Fruit fly (Drosophila melanogaster) whole organism, prepupa: ENCODE results near the gene Slh.
A peak's percentile ranks its signal among the peaks of the same experiment; 100 is the strongest.

Source experiments
- Blimp-1 ChIP-seq: fragments of 200-800 bp; sonication (Bioruptor generic); optimal IDR thresholded peaks from 3 replicates; lab custom pipeline; 2017; ENCODE audit warnings: missing biosample characterization, missing genetic modification characterization, mild to moderate bottlenecking, moderate library complexity, missing genetic modification reagents
- CG10631 ChIP-seq: fragments of 200-800 bp; sonication (Bioruptor generic); optimal IDR thresholded peaks from 2 replicates; lab custom pipeline; 2016; ENCODE audit warnings: missing biosample characterization, missing genetic modification characterization
- CG10669 ChIP-seq: fragments of 200-800 bp; sonication (Bioruptor generic); optimal IDR thresholded peaks from 3 replicates; lab custom pipeline; 2018; ENCODE audit warnings: missing biosample characterization, mild to moderate bottlenecking, missing genetic modification characterization, moderate library complexity
- CG11294 ChIP-seq: fragments of 200-800 bp; sonication (Bioruptor generic); IDR thresholded peaks from 2 replicates; pipeline ENCODE4 v1.3.6; 2022; ENCODE audit warnings: missing biosample characterization, missing genetic modification characterization
- CG11762 ChIP-seq: fragments of 200-800 bp; sonication (Bioruptor generic); optimal IDR thresholded peaks from 3 replicates; lab custom pipeline; 2016; ENCODE audit warnings: missing biosample characterization, missing genetic modification characterization; ENCODE audit not compliant: insufficient read depth
- CG15336 ChIP-seq: fragments of 200-800 bp; sonication (Bioruptor generic); IDR thresholded peaks from 2 replicates; pipeline ENCODE4 v1.3.6; 2022; ENCODE audit warnings: missing biosample characterization, missing genetic modification characterization
- CG1621 ChIP-seq: fragments of 200-800 bp; sonication (Bioruptor generic); optimal IDR thresholded peaks from 3 replicates; lab custom pipeline; 2018; ENCODE audit warnings: missing biosample characterization, mild to moderate bottlenecking, missing genetic modification characterization
- CG16779 ChIP-seq: fragments of 200-800 bp; sonication (Bioruptor generic); optimal IDR thresholded peaks from 3 replicates; lab custom pipeline; 2017; ENCODE audit warnings: missing biosample characterization, mild to moderate bottlenecking, missing genetic modification characterization
- CG3032 ChIP-seq: fragments of 200-800 bp; optimal IDR thresholded peaks from 2 replicates; lab custom pipeline; 2019; ENCODE audit warnings: missing biosample characterization, mild to moderate bottlenecking, missing genetic modification characterization, moderate library complexity
- CG31627 ChIP-seq: fragments of 200-800 bp; sonication (Bioruptor generic); optimal IDR thresholded peaks from 3 replicates; lab custom pipeline; 2016; ENCODE audit warnings: missing biosample characterization, missing genetic modification characterization
- CG34406 ChIP-seq: fragments of 200-800 bp; sonication (Bioruptor generic); optimal IDR thresholded peaks from 3 replicates; lab custom pipeline; 2016; ENCODE audit warnings: missing biosample characterization, missing genetic modification characterization
- CG4318 ChIP-seq: fragments of 200-800 bp; sonication (Bioruptor generic); optimal IDR thresholded peaks from 3 replicates; lab custom pipeline; 2017; ENCODE audit warnings: missing biosample characterization, mild to moderate bottlenecking, missing genetic modification characterization
- CG6163 ChIP-seq: fragments of 200-800 bp; sonication (Bioruptor generic); IDR thresholded peaks from 3 replicates; pipeline ENCODE4 v1.3.6; 2022; ENCODE audit warnings: missing biosample characterization, missing genetic modification characterization
- CG6276 ChIP-seq: fragments of 200-800 bp; sonication (Bioruptor generic); optimal IDR thresholded peaks from 2 replicates; lab custom pipeline; 2017; ENCODE audit warnings: missing biosample characterization, mild to moderate bottlenecking, missing genetic modification characterization
- CG6792 ChIP-seq: fragments of 200-800 bp; sonication (Bioruptor generic); optimal IDR thresholded peaks from 3 replicates; lab custom pipeline; 2016; ENCODE audit warnings: missing biosample characterization, missing genetic modification characterization
- CG6808 ChIP-seq: fragments of 200-800 bp; sonication (Bioruptor generic); optimal IDR thresholded peaks from 3 replicates; lab custom pipeline; 2017; ENCODE audit warnings: missing biosample characterization, missing genetic modification characterization, mild to moderate bottlenecking, moderate library complexity, missing genetic modification reagents
- CG6854 ChIP-seq: fragments of 200-800 bp; sonication (Bioruptor generic); optimal IDR thresholded peaks from 2 replicates; lab custom pipeline; 2017; ENCODE audit warnings: missing biosample characterization, mild to moderate bottlenecking, missing genetic modification characterization
- CG8119 ChIP-seq: fragments of 200-800 bp; sonication (Bioruptor generic); IDR thresholded peaks from 3 replicates; pipeline ENCODE4 v1.3.6; 2022; ENCODE audit warnings: missing biosample characterization, missing genetic modification characterization
- CG8319 ChIP-seq: fragments of 200-800 bp; sonication (Bioruptor generic); optimal IDR thresholded peaks from 3 replicates; lab custom pipeline; 2016; ENCODE audit warnings: missing biosample characterization, missing genetic modification characterization
- CG9139 ChIP-seq: fragments of 200-800 bp; sonication (Bioruptor generic); optimal IDR thresholded peaks from 3 replicates; lab custom pipeline; 2017; ENCODE audit warnings: missing biosample characterization, mild to moderate bottlenecking, missing genetic modification characterization
- Eip78C ChIP-seq: fragments of 200-800 bp; sonication (Bioruptor generic); peaks from one replicate; lab custom pipeline; 2016; ENCODE audit warnings: missing biosample characterization, missing genetic modification characterization
- Ets21C ChIP-seq: fragments of 200-800 bp; sonication (Bioruptor generic); optimal IDR thresholded peaks from 3 replicates; lab custom pipeline; 2016; ENCODE audit warnings: missing biosample characterization, missing genetic modification characterization
- Ets96B ChIP-seq: fragments of 200-800 bp; optimal IDR thresholded peaks from 2 replicates; lab custom pipeline; 2019; ENCODE audit warnings: missing biosample characterization, mild to moderate bottlenecking, missing genetic modification characterization, moderate library complexity
- Gug ChIP-seq: fragments of 200-800 bp; sonication (Bioruptor generic); IDR thresholded peaks from 2 replicates; pipeline ENCODE4 v1.3.6; 2022; ENCODE audit warnings: missing biosample characterization, missing genetic modification characterization
- Hr39 ChIP-seq: fragments of 200-800 bp; sonication (Bioruptor generic); optimal IDR thresholded peaks from 2 replicates; lab custom pipeline; 2016; ENCODE audit warnings: missing biosample characterization, missing genetic modification characterization
- Hr4 ChIP-seq: fragments of 200-800 bp; sonication (Bioruptor generic); optimal IDR thresholded peaks from 3 replicates; lab custom pipeline; 2016; ENCODE audit warnings: missing biosample characterization, missing genetic modification characterization
- Lpt ChIP-seq: fragments of 200-800 bp; sonication (Bioruptor generic); optimal IDR thresholded peaks from 3 replicates; lab custom pipeline; 2016; ENCODE audit warnings: missing biosample characterization, missing genetic modification characterization
- Met ChIP-seq: fragments of 200-800 bp; sonication (Bioruptor generic); optimal IDR thresholded peaks from 3 replicates; lab custom pipeline; 2016; ENCODE audit warnings: missing biosample characterization, missing genetic modification characterization
- Smox ChIP-seq: fragments of 200-800 bp; sonication (Bioruptor generic); optimal IDR thresholded peaks from 3 replicates; lab custom pipeline; 2016; ENCODE audit warnings: missing biosample characterization, missing genetic modification characterization
- Sox102F ChIP-seq: fragments of 200-800 bp; sonication (Bioruptor generic); optimal IDR thresholded peaks from 2 replicates; lab custom pipeline; 2016; ENCODE audit warnings: missing biosample characterization, mild to moderate bottlenecking, missing genetic modification characterization
- Sox14 ChIP-seq: fragments of 200-800 bp; sonication (Bioruptor generic); optimal IDR thresholded peaks from 3 replicates; lab custom pipeline; 2016; ENCODE audit warnings: missing biosample characterization, missing genetic modification characterization
- Sox15 ChIP-seq: fragments of 200-800 bp; sonication (Bioruptor generic); optimal IDR thresholded peaks from 3 replicates; lab custom pipeline; 2016; ENCODE audit warnings: missing biosample characterization, missing genetic modification characterization
- achi ChIP-seq: fragments of 200-800 bp; sonication (Bioruptor generic); optimal IDR thresholded peaks from 3 replicates; lab custom pipeline; 2016; ENCODE audit warnings: missing biosample characterization, missing genetic modification characterization
- acj6 ChIP-seq: fragments of 200-800 bp; sonication (Bioruptor generic); optimal IDR thresholded peaks from 3 replicates; lab custom pipeline; 2016; ENCODE audit warnings: missing biosample characterization, missing genetic modification characterization
- cyc ChIP-seq: fragments of 200-800 bp; sonication (Bioruptor generic); optimal IDR thresholded peaks from 3 replicates; lab custom pipeline; 2016; ENCODE audit warnings: missing biosample characterization, missing genetic modification characterization
- dac ChIP-seq: fragments of 200-800 bp; sonication (Bioruptor generic); optimal IDR thresholded peaks from 2 replicates; lab custom pipeline; 2017; ENCODE audit warnings: missing biosample characterization, mild to moderate bottlenecking, missing genetic modification characterization
- eg ChIP-seq: fragments of 200-800 bp; sonication (Bioruptor generic); IDR thresholded peaks from 3 replicates; pipeline ENCODE4 v1.3.6; 2022; ENCODE audit warnings: missing biosample characterization, missing genetic modification characterization
- esn ChIP-seq: fragments of 200-800 bp; sonication (Bioruptor generic); optimal IDR thresholded peaks from 2 replicates; lab custom pipeline; 2016; ENCODE audit warnings: missing biosample characterization, mild to moderate bottlenecking, missing genetic modification characterization, moderate library complexity
- fd59A ChIP-seq: fragments of 200-800 bp; sonication (Bioruptor generic); optimal IDR thresholded peaks from 2 replicates; lab custom pipeline; 2017; ENCODE audit warnings: missing biosample characterization, mild to moderate bottlenecking, missing genetic modification characterization, missing genetic modification reagents
- fd85E ChIP-seq: fragments of 200-800 bp; sonication (Bioruptor generic); optimal IDR thresholded peaks from 3 replicates; lab custom pipeline; 2016; ENCODE audit warnings: missing biosample characterization, missing genetic modification characterization
- fkh ChIP-seq: fragments of 200-800 bp; sonication (Bioruptor generic); optimal IDR thresholded peaks from 3 replicates; lab custom pipeline; 2017; ENCODE audit warnings: missing biosample characterization, mild to moderate bottlenecking, missing genetic modification characterization, moderate library complexity
- lz ChIP-seq: fragments of 200-800 bp; sonication (Bioruptor generic); optimal IDR thresholded peaks from 3 replicates; lab custom pipeline; 2016; ENCODE audit warnings: missing biosample characterization, missing genetic modification characterization
- net ChIP-seq: fragments of 200-800 bp; sonication (Bioruptor generic); optimal IDR thresholded peaks from 3 replicates; lab custom pipeline; 2016; ENCODE audit warnings: missing biosample characterization, missing genetic modification characterization
- pdm3 ChIP-seq: fragments of 200-800 bp; sonication (Bioruptor generic); optimal IDR thresholded peaks from 3 replicates; lab custom pipeline; 2016; ENCODE audit warnings: missing biosample characterization, missing genetic modification characterization
- salr ChIP-seq, 2 experiments: fragments of 200-800 bp; sonication (Bioruptor generic); optimal IDR thresholded peaks; 3 replicates each; lab custom pipeline; 2016 to 2018; ENCODE audit warnings: missing biosample characterization in 2 of 2, missing genetic modification characterization in 2 of 2, mild to moderate bottlenecking in 1 of 2
- spab ChIP-seq: fragments of 200-800 bp; sonication (Bioruptor generic); optimal IDR thresholded peaks from 2 replicates; lab custom pipeline; 2017; ENCODE audit warnings: missing biosample characterization, mild to moderate bottlenecking, missing genetic modification characterization, missing genetic modification reagents
- topi ChIP-seq: fragments of 200-800 bp; sonication (Bioruptor generic); optimal IDR thresholded peaks from 3 replicates; lab custom pipeline; 2016; ENCODE audit warnings: missing biosample characterization, missing genetic modification characterization
- vri ChIP-seq: fragments of 200-800 bp; sonication (Bioruptor generic); optimal IDR thresholded peaks from 3 replicates; lab custom pipeline; 2016; ENCODE audit warnings: missing biosample characterization, mild to moderate bottlenecking, missing genetic modification characterization

Gene Slh

dm6 chr2L:2481156-2481712, 11.2 kb downstream of the Slh start (continued):
- peak; percentile 69 for TF ChIP-seq CG3032 (tag; lab: Kevin White, UChicago)
- TF ChIP-seq CG8319 (GFP tag; lab: Kevin White, UChicago), result peak; percentile 38
- TF ChIP-seq CG6792 (GFP tag; lab: Kevin White, UChicago), result peak; percentile 73
- peak; percentile 78 for TF ChIP-seq lz
- no peak for TF ChIP-seq CG8119 (GFP tag; lab: Robert Waterston, UW)
- peak; percentile 16 for TF ChIP-seq Sox15 (GFP tag; lab: Kevin White, UChicago)
- TF ChIP-seq CG1621, result peak; percentile 64
- TF ChIP-seq cyc, result peak; percentile 75
- TF ChIP-seq CG10631 (GFP tag; lab: Kevin White, UChicago), result peak; percentile 65
- TF ChIP-seq Sox102F (GFP tag; lab: Kevin White, UChicago), result peak; percentile 87
- peak; percentile 64 for TF ChIP-seq acj6
- TF ChIP-seq CG11762 (GFP tag; lab: Kevin White, UChicago), result no peak
- peak; percentile 89 for TF ChIP-seq esn (GFP tag; lab: Kevin White, UChicago)
- peak; percentile 23 for TF ChIP-seq fd85E (GFP tag; lab: Kevin White, UChicago)
- peak; percentile 73 for TF ChIP-seq Smox
- peak; percentile 50 for TF ChIP-seq fd59A (GFP tag; lab: Kevin White, UChicago)
- TF ChIP-seq Met (GFP tag; lab: Kevin White, UChicago), result peak; percentile 83

- TF ChIP-seq CG6792 (GFP tag; lab: Kevin White, UChicago) (no peak), acj6 (peak; percentile 9), spab (GFP tag; lab: Kevin White, UChicago) (no peak), CG9139 (GFP tag; lab: Kevin White, UChicago) (no peak), achi (GFP tag; lab: Kevin White, UChicago) (peak; percentile 37), cyc (no peak), Gug (peak; percentile 47; the same call in 1 of the 2 replicates), CG16779 (tag; lab: Kevin White, UChicago) (no peak), Blimp-1 (GFP tag; lab: Kevin White, UChicago) (no peak), Met (GFP tag; lab: Kevin White, UChicago) (no peak), CG4318 (GFP tag; lab: Kevin White, UChicago) (peak; percentile 78), CG8119 (GFP tag; lab: Robert Waterston, UW) (peak; percentile 81), eg (peak; percentile 64; the same call in 2 of the 3 replicates), Sox102F (GFP tag; lab: Kevin White, UChicago) (no peak), net (GFP tag; lab: Kevin White, UChicago) (peak; percentile 42), CG6276 (GFP tag; lab: Kevin White, UChicago) (peak; percentile 76), Lpt (GFP tag; lab: Kevin White, UChicago) (peak; percentile 63), Hr4 (peak; percentile 90), Eip78C (GFP tag; lab: Kevin White, UChicago) (peak; percentile 77), CG6854 (GFP tag; lab: Kevin White, UChicago) (no peak), esn (GFP tag; lab: Kevin White, UChicago) (no peak), fkh (no peak), CG31627 (GFP tag; lab: Kevin White, UChicago) (no peak), CG15336 (GFP tag; lab: Robert Waterston, UW) (peak; percentile 84), CG11294 (GFP tag; lab: Robert Waterston, UW) (no peak), fd85E (GFP tag; lab: Kevin White, UChicago) (no peak), Ets21C (no peak), CG11762 (GFP tag; lab: Kevin White, UChicago) (no peak), CG6808 (GFP tag; lab: Kevin White, UChicago) (no peak), CG34406 (no peak), topi (GFP tag; lab: Kevin White, UChicago) (no peak), dac (GFP tag; lab: Kevin White, UChicago) (peak; percentile 45), CG10631 (GFP tag; lab: Kevin White, UChicago) (no peak), vri (GFP tag; lab: Kevin White, UChicago) (no peak), CG8319 (GFP tag; lab: Kevin White, UChicago) (no peak), salr (GFP tag; optimal IDR thresholded peaks at IDR 0.05; lab: Kevin White, UChicago) (peak in 1 of 2 experiments; percentile 45), CG10669 (no peak), Ets96B (tag; lab: Kevin White, UChicago) (no peak), Sox14 (GFP tag; lab: Kevin White, UChicago) (no peak), CG6163 (0 out of 3 replicates have a peak, but pooled peaks have one; percentile 26), pdm3 (GFP tag; lab: Kevin White, UChicago) (peak; percentile 55), Hr39 (GFP tag; lab: Kevin White, UChicago) (no peak)
Measured at dm6 chr2L:2478326-2478725, 14.1 kb downstream of the Slh start.
